Fruit fly (Drosophila melanogaster) whole organism, embryonic: ENCODE measurements around the gene CG6901.

Experiments
- Abd-B ChIP-seq: fragments of 200-800 bp; sonication (Bioruptor generic); optimal IDR thresholded peaks from 2 replicates; lab custom pipeline; 2018; ENCODE audit warnings: missing biosample characterization, mild to moderate bottlenecking, missing genetic modification characterization, moderate library complexity
- Adf1 ChIP-seq: fragments of 200-800 bp; sonication (Bioruptor generic); IDR thresholded peaks from 2 replicates; pipeline ENCODE4 v1.3.6; 2022; ENCODE audit warnings: missing biosample characterization, missing genetic modification characterization
- Antp ChIP-seq: fragments of 200-800 bp; sonication (Bioruptor generic); optimal IDR thresholded peaks from 3 replicates; lab custom pipeline; 2016; ENCODE audit warnings: missing biosample characterization, missing genetic modification characterization
- CG10431 ChIP-seq: fragments of 200-800 bp; sonication (Bioruptor generic); optimal IDR thresholded peaks from 3 replicates; lab custom pipeline; 2018; ENCODE audit warnings: missing biosample characterization, mild to moderate bottlenecking, missing genetic modification characterization
- CG10654 ChIP-seq: fragments of 200-800 bp; sonication (Bioruptor generic); optimal IDR thresholded peaks from 2 replicates; lab custom pipeline; 2016; ENCODE audit warnings: missing biosample characterization, missing genetic modification characterization
- CG12155 ChIP-seq: fragments of 200-800 bp; sonication (Bioruptor generic); optimal IDR thresholded peaks from 3 replicates; lab custom pipeline; 2016; ENCODE audit warnings: missing biosample characterization, missing genetic modification characterization
- CG13424 ChIP-seq: fragments of 200-800 bp; sonication (Bioruptor generic); optimal IDR thresholded peaks from 2 replicates; lab custom pipeline; 2019; ENCODE audit warnings: missing biosample characterization, mild to moderate bottlenecking, missing genetic modification characterization, moderate library complexity
- CG15601 ChIP-seq: fragments of 200-800 bp; sonication (Bioruptor generic); optimal IDR thresholded peaks from 3 replicates; lab custom pipeline; 2019; ENCODE audit warnings: missing biosample characterization, mild to moderate bottlenecking, missing genetic modification characterization, moderate library complexity
- CG1603 ChIP-seq: fragments of 200-800 bp; sonication (Bioruptor generic); optimal IDR thresholded peaks from 2 replicates; lab custom pipeline; 2019; ENCODE audit warnings: missing biosample characterization, mild to moderate bottlenecking, missing genetic modification characterization, moderate library complexity
- CG16813 ChIP-seq: fragments of 200-800 bp; sonication (Bioruptor generic); IDR thresholded peaks from 3 replicates; pipeline ENCODE4 v1.3.6; 2022; ENCODE audit warnings: missing biosample characterization, missing genetic modification characterization; ENCODE audit not compliant: partially characterized antibody
- CG1792 ChIP-seq: fragments of 200-800 bp; sonication (Bioruptor generic); optimal IDR thresholded peaks from 2 replicates; lab custom pipeline; 2016; ENCODE audit warnings: missing biosample characterization, missing genetic modification characterization
- CG33557 ChIP-seq: fragments of 200-800 bp; sonication (Bioruptor generic); optimal IDR thresholded peaks from 2 replicates; lab custom pipeline; 2019; ENCODE audit warnings: missing biosample characterization, mild to moderate bottlenecking, missing genetic modification characterization, moderate library complexity
- CG3726 ChIP-seq: fragments of 200-800 bp; sonication (Bioruptor generic); IDR thresholded peaks from 3 replicates; pipeline ENCODE4, ENCODE4 v1.3.6; 2022; ENCODE audit warnings: missing biosample characterization, missing genetic modification characterization
- CG4360 ChIP-seq: fragments of 200-800 bp; sonication (Bioruptor generic); IDR thresholded peaks from 2 replicates; pipeline ENCODE4 v1.3.6; 2022; ENCODE audit warnings: missing biosample characterization, missing genetic modification characterization
- CG6813 ChIP-seq: fragments of 200-800 bp; sonication (Bioruptor generic); optimal IDR thresholded peaks from 2 replicates; lab custom pipeline; 2017; ENCODE audit warnings: missing biosample characterization, missing genetic modification characterization, mild to moderate bottlenecking, moderate library complexity, missing genetic modification reagents
- CG7556 ChIP-seq: fragments of 200-800 bp; sonication (Bioruptor generic); optimal IDR thresholded peaks from 2 replicates; lab custom pipeline; 2017; ENCODE audit warnings: missing biosample characterization, mild to moderate bottlenecking, missing genetic modification characterization
- CG9609 ChIP-seq: fragments of 200-800 bp; sonication (Bioruptor generic); optimal IDR thresholded peaks from 3 replicates; lab custom pipeline; 2016; ENCODE audit warnings: missing biosample characterization, missing genetic modification characterization
- Ets65A ChIP-seq: fragments of 200-800 bp; sonication (Bioruptor generic); peaks from one replicate; lab custom pipeline; 2016; ENCODE audit warnings: missing biosample characterization, missing genetic modification characterization
- Ets97D ChIP-seq: fragments of 200-800 bp; sonication (Bioruptor generic); optimal IDR thresholded peaks from 3 replicates; lab custom pipeline; 2016; ENCODE audit warnings: missing biosample characterization, missing genetic modification characterization
- Hand ChIP-seq: fragments of 200-800 bp; sonication (Bioruptor generic); optimal IDR thresholded peaks from 2 replicates; lab custom pipeline; 2017; ENCODE audit warnings: mild to moderate bottlenecking, missing biosample characterization, missing genetic modification reagents, missing genetic modification characterization
- Hsf ChIP-seq: fragments of 200-800 bp; sonication (Bioruptor generic); optimal IDR thresholded peaks from 3 replicates; lab custom pipeline; 2016; ENCODE audit warnings: missing biosample characterization, missing genetic modification characterization
- MBD-R2 ChIP-seq: fragments of 200-800 bp; sonication (Bioruptor generic); IDR thresholded peaks from 2 replicates; pipeline ENCODE4 v1.3.6; 2022; ENCODE audit warnings: missing biosample characterization, missing genetic modification characterization
- NC2α ChIP-seq: fragments of 200-800 bp; sonication (Bioruptor generic); optimal IDR thresholded peaks from 2 replicates; lab custom pipeline; 2016; ENCODE audit warnings: missing biosample characterization, missing genetic modification characterization
- NC2β ChIP-seq: fragments of 200-800 bp; sonication (Bioruptor generic); optimal IDR thresholded peaks from 2 replicates; lab custom pipeline; 2016; ENCODE audit warnings: missing biosample characterization, missing genetic modification characterization
- NK7.1 ChIP-seq: fragments of 200-800 bp; sonication (Bioruptor generic); optimal IDR thresholded peaks from 3 replicates; lab custom pipeline; 2016; ENCODE audit warnings: missing biosample characterization, missing genetic modification characterization
- Nf-YC ChIP-seq: fragments of 200-800 bp; optimal IDR thresholded peaks from 3 replicates; lab custom pipeline; 2019; ENCODE audit warnings: missing biosample characterization, mild to moderate bottlenecking, missing genetic modification characterization, moderate library complexity
- Rfx ChIP-seq: fragments of 200-800 bp; sonication (Bioruptor generic); IDR thresholded peaks from 2 replicates; pipeline ENCODE4 v1.3.6; 2022; ENCODE audit warnings: missing biosample characterization, missing genetic modification characterization
- Xbp1 ChIP-seq: fragments of 200-800 bp; sonication (Bioruptor generic); optimal IDR thresholded peaks from 3 replicates; lab custom pipeline; 2016; ENCODE audit warnings: missing biosample characterization, mild to moderate bottlenecking, missing genetic modification characterization
- abd-A ChIP-seq: fragments of 200-800 bp; sonication (Bioruptor generic); optimal IDR thresholded peaks from 3 replicates; lab custom pipeline; 2019; ENCODE audit warnings: missing biosample characterization, mild to moderate bottlenecking, missing genetic modification characterization, moderate library complexity
- ap ChIP-seq: fragments of 200-800 bp; sonication (Bioruptor generic); IDR thresholded peaks from 2 replicates; pipeline ENCODE4 v1.3.6; 2022; ENCODE audit warnings: missing biosample characterization, missing genetic modification characterization
- bcd ChIP-seq: fragments of 200-800 bp; sonication (Bioruptor generic); optimal IDR thresholded peaks from 2 replicates; lab custom pipeline; 2017; ENCODE audit warnings: missing biosample characterization, mild to moderate bottlenecking, missing genetic modification characterization
- cg ChIP-seq: fragments of 200-800 bp; sonication (Bioruptor generic); optimal IDR thresholded peaks from 3 replicates; lab custom pipeline; 2019; ENCODE audit warnings: missing biosample characterization, mild to moderate bottlenecking, missing genetic modification characterization, moderate library complexity
- chif ChIP-seq, 2 experiments: fragments of 200-800 bp; sonication (Bioruptor generic); optimal IDR thresholded peaks; 3 replicates each; lab custom pipeline; 2016; ENCODE audit warnings: missing biosample characterization in 2 of 2, missing genetic modification characterization in 2 of 2
- chm ChIP-seq: fragments of 200-800 bp; sonication (Bioruptor generic); IDR thresholded peaks from 2 replicates; pipeline ENCODE4 v1.3.6; 2022; ENCODE audit warnings: missing biosample characterization, missing genetic modification characterization
- dati ChIP-seq: fragments of 200-800 bp; sonication (Bioruptor generic); IDR thresholded peaks from 2 replicates; pipeline ENCODE4 v1.3.6; 2022; ENCODE audit warnings: missing biosample characterization, missing genetic modification characterization
- disco-r ChIP-seq: fragments of 200-800 bp; sonication (Bioruptor generic); optimal IDR thresholded peaks from 2 replicates; lab custom pipeline; 2016; ENCODE audit warnings: missing biosample characterization, missing genetic modification characterization
- ftz-f1 ChIP-seq: fragments of 200-800 bp; sonication (Bioruptor generic); optimal IDR thresholded peaks from 2 replicates; lab custom pipeline; 2016; ENCODE audit warnings: missing biosample characterization, missing genetic modification characterization
- gcm2 ChIP-seq: fragments of 200-800 bp; sonication (Bioruptor generic); optimal IDR thresholded peaks from 2 replicates; lab custom pipeline; 2016; ENCODE audit warnings: missing biosample characterization, missing genetic modification characterization
- gt ChIP-seq: fragments of 200-800 bp; sonication (Bioruptor generic); IDR thresholded peaks from 2 replicates; pipeline ENCODE4 v1.3.6; 2022; ENCODE audit warnings: missing biosample characterization, missing genetic modification characterization
- ham ChIP-seq: fragments of 200-800 bp; sonication (Bioruptor generic); IDR thresholded peaks from 2 replicates; pipeline ENCODE4 v1.3.6; 2022; ENCODE audit warnings: missing biosample characterization, missing genetic modification characterization
- ken ChIP-seq: fragments of 200-800 bp; sonication (Bioruptor generic); IDR thresholded peaks from 3 replicates; pipeline ENCODE4 v1.3.6; 2022; ENCODE audit warnings: missing biosample characterization, missing genetic modification characterization
- lbe ChIP-seq: fragments of 200-800 bp; sonication (Bioruptor generic); optimal IDR thresholded peaks from 2 replicates; lab custom pipeline; 2016; ENCODE audit warnings: missing biosample characterization, mild to moderate bottlenecking, missing genetic modification characterization
- onecut ChIP-seq: fragments of 200-800 bp; sonication (Bioruptor generic); IDR thresholded peaks from 2 replicates; pipeline ENCODE4 v1.3.6; 2022; ENCODE audit warnings: missing biosample characterization, missing genetic modification characterization
- pb ChIP-seq: fragments of 200-800 bp; sonication (Bioruptor generic); optimal IDR thresholded peaks from 3 replicates; lab custom pipeline; 2016; ENCODE audit warnings: missing biosample characterization, missing genetic modification characterization
- pfk ChIP-seq: fragments of 200-800 bp; sonication (Bioruptor generic); optimal IDR thresholded peaks from 2 replicates; lab custom pipeline; 2018; ENCODE audit warnings: missing biosample characterization, mild to moderate bottlenecking, missing genetic modification characterization, moderate library complexity
- pzg ChIP-seq: fragments of 200-800 bp; sonication (Bioruptor generic); optimal IDR thresholded peaks from 3 replicates; lab custom pipeline; 2018; ENCODE audit warnings: missing biosample characterization, mild to moderate bottlenecking, missing genetic modification characterization, moderate library complexity
- ro ChIP-seq: fragments of 200-800 bp; sonication (Bioruptor generic); IDR thresholded peaks from 2 replicates; pipeline ENCODE4 v1.3.6; 2022; ENCODE audit warnings: missing biosample characterization, missing genetic modification characterization
- slp2 ChIP-seq: fragments of 200-800 bp; sonication (Bioruptor generic); optimal IDR thresholded peaks from 2 replicates; lab custom pipeline; 2016; ENCODE audit warnings: missing biosample characterization, missing genetic modification characterization
- sob ChIP-seq: fragments of 200-800 bp; sonication (Bioruptor generic); IDR thresholded peaks from 2 replicates; pipeline ENCODE4 v1.3.6; 2022; ENCODE audit warnings: missing biosample characterization, missing genetic modification characterization
- ssp ChIP-seq: fragments of 200-800 bp; sonication (Bioruptor generic); IDR thresholded peaks from 2 replicates; pipeline ENCODE4 v1.3.6; 2022; ENCODE audit warnings: missing biosample characterization, missing genetic modification characterization
- stwl ChIP-seq: fragments of 200-800 bp; sonication (Bioruptor generic); optimal IDR thresholded peaks from 3 replicates; lab custom pipeline; 2018; ENCODE audit warnings: missing biosample characterization, mild to moderate bottlenecking, missing genetic modification characterization, moderate library complexity
- vvl ChIP-seq: fragments of 200-800 bp; sonication (Bioruptor generic); IDR thresholded peaks from 2 replicates; pipeline ENCODE4 v1.3.6; 2022; ENCODE audit warnings: missing biosample characterization, missing genetic modification characterization

The CG6901 gene

DNA sequence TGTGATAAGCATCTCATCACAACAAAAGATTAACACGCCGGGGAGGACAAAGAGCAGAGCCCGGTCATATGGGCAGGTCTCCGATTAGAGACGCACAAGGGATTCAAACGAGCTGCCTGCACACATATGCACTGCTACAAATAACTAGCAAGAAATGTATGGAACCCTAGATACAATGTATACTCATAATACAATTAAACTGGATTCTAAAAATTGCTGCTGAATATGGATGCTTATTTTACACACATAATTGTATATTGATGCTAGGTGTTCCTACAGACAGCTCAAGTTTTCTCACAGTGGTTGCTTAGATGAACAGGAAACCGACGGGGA, 13.8 kb downstream of the CG6901 start (continued):
- TF ChIP-seq chif (GFP tag; optimal IDR thresholded peaks at IDR 0.05; lab: Kevin White, UChicago) (peak; percentile 65 to 80), chm (GFP tag; lab: Robert Waterston, UW) (peak; percentile 59; the same call in 1 of the 2 replicates), NK7.1 (GFP tag; lab: Kevin White, UChicago) (no peak), CG10654 (GFP tag; lab: Kevin White, UChicago) (peak; percentile 13), ssp (peak; percentile 45; the same call in 1 of the 2 replicates), CG7556 (no peak), slp2 (GFP tag; lab: Kevin White, UChicago) (peak; percentile 26), pzg (GFP tag; lab: Kevin White, UChicago) (no peak), ken (GFP tag; lab: Robert Waterston, UW) (0 out of 3 replicates have a peak, but pooled peaks have one; percentile 16), NC2β (GFP tag; lab: Kevin White, UChicago) (peak; percentile 55), ham (GFP tag; lab: Robert Waterston, UW) (no peak), pb (GFP tag; lab: Kevin White, UChicago) (peak; percentile 3), Antp (peak; percentile 48), CG12155 (GFP tag; lab: Kevin White, UChicago) (peak; percentile 43), vvl (GFP tag; lab: Robert Waterston, UW) (peak; percentile 62), ftz-f1 (no peak), cg (no peak), CG3726 (peak; percentile 65; the same call in 1 of the 3 replicates), CG1603 (tag; lab: Kevin White, UChicago) (peak; percentile 86), Hand (GFP tag; lab: Kevin White, UChicago) (no peak), pfk (GFP tag; lab: Kevin White, UChicago) (no peak), Ets97D (GFP tag; lab: Kevin White, UChicago) (peak; percentile 22), CG33557 (GFP tag; lab: Kevin White, UChicago) (peak; percentile 64), CG15601 (tag; lab: Kevin White, UChicago) (peak; percentile 16), CG9609 (GFP tag; lab: Kevin White, UChicago) (peak; percentile 55), gcm2 (GFP tag; lab: Kevin White, UChicago) (peak; percentile 36), NC2α (GFP tag; lab: Kevin White, UChicago) (no peak), stwl (peak; percentile 45), dati (0 out of 2 replicates have a peak, but pooled peaks have one; percentile 27), ro (GFP tag; lab: Robert Waterston, UW) (no peak), ap (GFP tag; lab: Robert Waterston, UW) (peak; percentile 45), bcd (GFP tag; lab: Kevin White, UChicago) (peak; percentile 14), onecut (no peak), disco-r (GFP tag; lab: Kevin White, UChicago) (no peak), lbe (GFP tag; lab: Kevin White, UChicago) (no peak), Ets65A (GFP tag; lab: Kevin White, UChicago) (peak; percentile 3), CG6813 (GFP tag; lab: Kevin White, UChicago) (peak; percentile 52), CG13424 (tag; lab: Kevin White, UChicago) (peak; percentile 9), MBD-R2 (no peak), abd-A (no peak), Adf1 (GFP tag; lab: Robert Waterston, UW) (no peak), CG16813 (GFP tag; lab: Robert Waterston, UW) (no peak), gt (GFP tag; lab: Robert Waterston, UW) (no peak), Xbp1 (GFP tag; lab: Kevin White, UChicago) (peak; percentile 40), Nf-YC (tag; lab: Kevin White, UChicago) (no peak), Abd-B (GFP tag; lab: Kevin White, UChicago) (no peak), CG4360 (GFP tag; lab: Robert Waterston, UW) (no peak), Hsf (GFP tag; lab: Kevin White, UChicago) (peak; percentile 46), CG1792 (GFP tag; lab: Kevin White, UChicago) (no peak), sob (0 out of 2 replicates have a peak, but pooled peaks have one; percentile 30), Rfx (no peak), CG10431 (GFP tag; lab: Kevin White, UChicago) (no peak)
